Fruit fly (Drosophila melanogaster) whole organism, adult: ENCODE data around the gene CG13054.

Source experiments
- CG11617 ChIP-seq: fragments of 200-800 bp; sonication (Bioruptor generic); optimal IDR thresholded peaks from 2 replicates; lab custom pipeline; 2017; ENCODE audit warnings: mild to moderate bottlenecking, missing biosample characterization, missing genetic modification reagents, missing genetic modification characterization
- CG12768 ChIP-seq: fragments of 200-800 bp; sonication (Bioruptor generic); optimal IDR thresholded peaks from 2 replicates; lab custom pipeline; 2017; ENCODE audit warnings: missing biosample characterization, missing genetic modification characterization, mild to moderate bottlenecking, moderate library complexity, missing genetic modification reagents
- CG14711 ChIP-seq: fragments of 200-800 bp; sonication (Bioruptor generic); optimal IDR thresholded peaks from 2 replicates; lab custom pipeline; 2018; ENCODE audit warnings: missing biosample characterization, mild to moderate bottlenecking, missing genetic modification characterization, moderate library complexity
- CG1620 ChIP-seq: fragments of 200-800 bp; sonication (Bioruptor generic); optimal IDR thresholded peaks from 2 replicates; lab custom pipeline; 2016; ENCODE audit warnings: missing biosample characterization, missing genetic modification characterization
- CG33017 ChIP-seq: fragments of 200-800 bp; sonication (Bioruptor generic); optimal IDR thresholded peaks from 2 replicates; lab custom pipeline; 2018; ENCODE audit warnings: missing biosample characterization, mild to moderate bottlenecking, missing genetic modification characterization, moderate library complexity
- CG7045 ChIP-seq: fragments of 200-800 bp; sonication (Bioruptor generic); optimal IDR thresholded peaks from 2 replicates; lab custom pipeline; 2017; ENCODE audit warnings: missing biosample characterization, mild to moderate bottlenecking, missing genetic modification characterization
- CG7101 ChIP-seq: fragments of 200-800 bp; sonication (Bioruptor generic); optimal IDR thresholded peaks from 2 replicates; lab custom pipeline; 2018; ENCODE audit warnings: missing biosample characterization, mild to moderate bottlenecking, missing genetic modification characterization, moderate library complexity
- Clk ChIP-seq: fragments of 200-800 bp; sonication (Bioruptor generic); optimal IDR thresholded peaks from 2 replicates; lab custom pipeline; 2017; ENCODE audit warnings: missing biosample characterization, missing genetic modification characterization
- Crg-1 ChIP-seq: fragments of 200-800 bp; sonication (Bioruptor generic); optimal IDR thresholded peaks from 2 replicates; lab custom pipeline; 2016; ENCODE audit warnings: missing biosample characterization, missing genetic modification characterization
- Hr96 ChIP-seq: fragments of 200-800 bp; sonication (Bioruptor generic); optimal IDR thresholded peaks from 2 replicates; lab custom pipeline; 2016; ENCODE audit warnings: missing biosample characterization, missing genetic modification characterization
- Mnt ChIP-seq: fragments of 200-800 bp; sonication (Bioruptor generic); optimal IDR thresholded peaks from 2 replicates; lab custom pipeline; 2016; ENCODE audit warnings: missing biosample characterization, mild to moderate bottlenecking, missing genetic modification characterization
- bab1 ChIP-seq: fragments of 200-800 bp; sonication (Bioruptor generic); optimal IDR thresholded peaks from 3 replicates; lab custom pipeline; 2019; ENCODE audit warnings: missing biosample characterization, mild to moderate bottlenecking, missing genetic modification characterization, moderate library complexity
- cic ChIP-seq: fragments of 200-800 bp; sonication (Bioruptor generic); optimal IDR thresholded peaks from 2 replicates; lab custom pipeline; 2017; ENCODE audit warnings: missing biosample characterization, mild to moderate bottlenecking, missing genetic modification characterization, moderate library complexity
- cnc ChIP-seq, 2 experiments: fragments of >200 bp; optimal IDR thresholded peaks; 2 replicates each; lab custom pipeline; 2017
- kay ChIP-seq: fragments of 200-800 bp; sonication (Bioruptor generic); peaks from one replicate; lab custom pipeline; 2016; ENCODE audit warnings: missing biosample characterization, missing genetic modification characterization, borderline replicate concordance
- ovo ChIP-seq: fragments of 200-800 bp; sonication (Bioruptor generic); optimal IDR thresholded peaks from 2 replicates; lab custom pipeline; 2016; ENCODE audit warnings: missing biosample characterization, missing genetic modification characterization
- pad ChIP-seq: fragments of 200-800 bp; sonication (Bioruptor generic); optimal IDR thresholded peaks from 3 replicates; lab custom pipeline; 2017; ENCODE audit warnings: missing biosample characterization, missing genetic modification characterization, mild to moderate bottlenecking, moderate library complexity, missing genetic modification reagents
- tj ChIP-seq: fragments of 200-800 bp; sonication (Bioruptor generic); optimal IDR thresholded peaks from 3 replicates; lab custom pipeline; 2017; ENCODE audit warnings: missing biosample characterization, mild to moderate bottlenecking, missing genetic modification characterization, moderate library complexity
- toe ChIP-seq: fragments of 200-800 bp; sonication (Bioruptor generic); optimal IDR thresholded peaks from 2 replicates; lab custom pipeline; 2016; ENCODE audit warnings: missing biosample characterization, missing genetic modification characterization

The CG13054 gene

DNA sequence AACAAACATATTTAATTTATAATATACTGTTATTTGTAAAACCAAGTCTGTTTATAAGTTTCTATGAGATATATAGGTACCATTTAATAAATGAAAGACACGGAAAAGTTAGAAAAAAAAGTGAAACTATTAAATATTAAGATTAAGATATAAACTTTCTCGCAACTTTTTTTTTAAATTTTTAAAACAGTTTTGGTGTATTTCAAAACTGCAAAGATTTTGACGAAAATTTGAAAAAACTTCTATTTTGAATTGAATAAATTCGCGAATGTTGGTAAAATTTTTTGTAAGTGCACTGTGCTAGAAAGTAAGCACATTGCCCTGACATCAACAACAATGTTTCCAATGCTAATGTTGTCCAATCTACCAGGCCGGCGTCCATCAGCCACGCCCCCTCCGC is 35.7 kb downstream of the CG13054 start:
- TF ChIP-seq Clk (GFP tag; lab: Kevin White, UChicago) = no peak
- TF ChIP-seq ovo = no peak
- no peak for TF ChIP-seq toe (GFP tag; lab: Kevin White, UChicago)
- no peak for TF ChIP-seq kay (GFP tag; lab: Kevin White, UChicago)
- TF ChIP-seq CG14711 (tag; lab: Kevin White, UChicago) = no peak
- no peak for TF ChIP-seq Hr96 (GFP tag; lab: Kevin White, UChicago)
- TF ChIP-seq Mnt = no peak
- no peak for TF ChIP-seq tj (GFP tag; lab: Kevin White, UChicago)
- no peak for TF ChIP-seq Crg-1 (GFP tag; lab: Kevin White, UChicago)
- TF ChIP-seq pad = no peak

dm6 chr3L:16217935-16218334 is 39.1 kb downstream of the CG13054 start:
- TF ChIP-seq toe (GFP tag; lab: Kevin White, UChicago) (no peak), pad (no peak), Clk (GFP tag; lab: Kevin White, UChicago) (no peak), kay (GFP tag; lab: Kevin White, UChicago) (peak; percentile 39), Hr96 (GFP tag; lab: Kevin White, UChicago) (no peak)

dm6 chr3L:16217203-16217602 is 39.8 kb downstream of the CG13054 start, which contains the start of gene CG13073:
TSS of gene CG13073 (minus strand) at chr3L:16217303.
- no peak for TF ChIP-seq Crg-1 (GFP tag; lab: Kevin White, UChicago)
- TF ChIP-seq CG7045 (GFP tag; lab: Kevin White, UChicago) = no peak
- no peak for TF ChIP-seq CG12768 (GFP tag; lab: Kevin White, UChicago)
- no peak for TF ChIP-seq CG7101 (tag; lab: Kevin White, UChicago)
- no peak for TF ChIP-seq bab1
- no peak for TF ChIP-seq CG33017 (tag; lab: Kevin White, UChicago)
- TF ChIP-seq CG11617 = no peak

- TF ChIP-seq CG11617 (no peak), Mnt (no peak), CG7101 (tag; lab: Kevin White, UChicago) (no peak), CG33017 (tag; lab: Kevin White, UChicago) (no peak), CG7045 (GFP tag; lab: Kevin White, UChicago) (no peak), Clk (GFP tag; lab: Kevin White, UChicago) (no peak), tj (GFP tag; lab: Kevin White, UChicago) (no peak), cnc (optimal IDR thresholded peaks at IDR 0.05; lab: Kevin White, UChicago) (no peak), bab1 (no peak)
Measured at dm6 chr3L:16215816-16216215, 41.2 kb downstream of the CG13054 start.

- TF ChIP-seq Crg-1 (GFP tag; lab: Kevin White, UChicago) (no peak), toe (GFP tag; lab: Kevin White, UChicago) (no peak), CG14711 (tag; lab: Kevin White, UChicago) (no peak), ovo (no peak), CG1620 (no peak), bab1 (no peak), CG7101 (tag; lab: Kevin White, UChicago) (no peak), cnc (optimal IDR thresholded peaks at IDR 0.05; lab: Kevin White, UChicago) (no peak), cic (GFP tag; lab: Kevin White, UChicago) (no peak), kay (GFP tag; lab: Kevin White, UChicago) (no peak), pad (no peak), CG12768 (GFP tag; lab: Kevin White, UChicago) (no peak), Hr96 (GFP tag; lab: Kevin White, UChicago) (no peak), CG7045 (GFP tag; lab: Kevin White, UChicago) (no peak)
Measured at dm6 chr3L:16215411-16215810, 41.6 kb downstream of the CG13054 start.

- TF ChIP-seq CG33017 (tag; lab: Kevin White, UChicago) (no peak), CG12768 (GFP tag; lab: Kevin White, UChicago) (no peak), CG1620 (no peak), CG7045 (GFP tag; lab: Kevin White, UChicago) (no peak), bab1 (no peak), ovo (no peak), Clk (GFP tag; lab: Kevin White, UChicago) (no peak), CG14711 (tag; lab: Kevin White, UChicago) (no peak), cnc (optimal IDR thresholded peaks at IDR 0.05; lab: Kevin White, UChicago) (no peak), CG7101 (tag; lab: Kevin White, UChicago) (no peak), toe (GFP tag; lab: Kevin White, UChicago) (no peak), pad (no peak), kay (GFP tag; lab: Kevin White, UChicago) (no peak), Mnt (no peak), cic (GFP tag; lab: Kevin White, UChicago) (no peak)
Measured at dm6 chr3L:16214533-16215207, 42.3 kb downstream of the CG13054 start.

DNA sequence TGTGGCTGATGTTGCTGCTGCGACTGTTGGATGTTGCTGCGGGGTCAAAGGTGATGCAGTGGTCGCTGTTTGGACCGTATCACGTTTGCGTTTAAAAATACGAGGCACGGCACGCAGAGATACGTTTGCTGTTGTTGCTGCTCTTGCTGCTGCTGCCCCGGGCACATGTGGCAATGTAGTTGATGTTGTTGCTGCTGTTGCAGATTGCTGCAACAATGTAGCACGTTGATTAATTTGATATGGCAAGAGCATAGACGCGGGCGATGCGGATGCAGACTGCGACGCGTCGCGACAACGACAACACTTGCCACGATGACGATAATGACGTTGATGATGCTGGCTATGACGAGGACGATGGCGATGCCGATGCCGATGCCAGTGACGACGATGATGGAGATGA is 43.8 kb downstream of the CG13054 start:
- TF ChIP-seq CG7045 (GFP tag; lab: Kevin White, UChicago) (no peak), Hr96 (GFP tag; lab: Kevin White, UChicago) (no peak), CG1620 (no peak), kay (GFP tag; lab: Kevin White, UChicago) (no peak), CG33017 (tag; lab: Kevin White, UChicago) (no peak), CG7101 (tag; lab: Kevin White, UChicago) (no peak), bab1 (no peak), Crg-1 (GFP tag; lab: Kevin White, UChicago) (no peak), pad (no peak), tj (GFP tag; lab: Kevin White, UChicago) (no peak), CG11617 (no peak), ovo (no peak), CG12768 (GFP tag; lab: Kevin White, UChicago) (no peak), CG14711 (tag; lab: Kevin White, UChicago) (no peak), cnc (optimal IDR thresholded peaks at IDR 0.05; lab: Kevin White, UChicago) (no peak)
